Worm (Caenorhabditis elegans) whole organism, young adult: ENCODE results near the gene ZK512.10.

ENCODE experiments used
- C06A6.2 ChIP-seq: fragments of 200-800 bp; sonication (Bioruptor generic); conservative IDR thresholded peaks from 2 replicates; pipeline ENCODE4 v1.3.6; 2022; ENCODE audit warnings: missing genetic modification characterization, missing compliant biosample characterization
- D2030.7 ChIP-seq: fragments of 200-800 bp; sonication (Bioruptor generic); IDR thresholded peaks from 2 replicates; pipeline ENCODE4 v1.3.6; 2022; ENCODE audit warnings: missing genetic modification reagents, missing genetic modification characterization, missing compliant biosample characterization
- F22D6.2 ChIP-seq: sonication (generic microtip); optimal IDR thresholded peaks from 2 replicates; lab custom pipeline; 2016; ENCODE audit warnings: mild to moderate bottlenecking, missing genetic modification characterization, missing compliant biosample characterization
- F33H1.4 ChIP-seq: fragments of 200-800 bp; sonication (Bioruptor generic); IDR thresholded peaks from 2 replicates; pipeline ENCODE4 v1.3.6; 2022; ENCODE audit warnings: missing genetic modification reagents, missing genetic modification characterization, missing compliant biosample characterization
- F52B5.7 ChIP-seq: sonication (generic microtip); optimal IDR thresholded peaks from 2 replicates; lab custom pipeline; 2016; ENCODE audit warnings: mild to moderate bottlenecking, missing genetic modification characterization, missing compliant biosample characterization
- F57A8.1 ChIP-seq: fragments of 200-800 bp; sonication (Bioruptor generic); optimal IDR thresholded peaks from 2 replicates; lab custom pipeline; 2018; ENCODE audit warnings: mild to moderate bottlenecking, missing genetic modification characterization, moderate library complexity, missing compliant biosample characterization
- T07F8.4 ChIP-seq: sonication (generic microtip); optimal IDR thresholded peaks from 2 replicates; lab custom pipeline; 2016; ENCODE audit warnings: mild to moderate bottlenecking, missing genetic modification characterization, moderate library complexity, missing compliant biosample characterization
- ama-1 ChIP-seq, 3 experiments: fragments of 150-350 bp in 1 of 3; sonication (generic microtip) in 2 of 3; optimal IDR thresholded peaks; 2 replicates each; lab custom pipeline; 2014 to 2018; ENCODE audit warnings: missing biosample characterization in 2 of 3, missing genetic modification characterization in 2 of 3, missing genetic modification reagents in 2 of 3
- athp-1 ChIP-seq: sonication (generic microtip); optimal IDR thresholded peaks from 2 replicates; lab custom pipeline; 2017; ENCODE audit warnings: mild to moderate bottlenecking, missing genetic modification characterization, missing compliant biosample characterization
- attf-3 ChIP-seq: fragments of 200-800 bp; sonication (Bioruptor generic); conservative IDR thresholded peaks from 2 replicates; pipeline ENCODE4 v1.3.6; 2022; ENCODE audit warnings: missing genetic modification reagents, missing genetic modification characterization, missing compliant biosample characterization
- ceh-100 ChIP-seq: fragments of 200-800 bp; sonication (Bioruptor generic); IDR thresholded peaks from 2 replicates; pipeline ENCODE4 v1.3.6; 2022; ENCODE audit warnings: missing genetic modification reagents, missing genetic modification characterization, missing compliant biosample characterization
- ceh-40 ChIP-seq: fragments of 200-800 bp; sonication (Bioruptor generic); IDR thresholded peaks from 2 replicates; pipeline ENCODE4 v1.3.6; 2022; ENCODE audit warnings: missing genetic modification characterization, missing compliant biosample characterization
- ceh-91 ChIP-seq: fragments of 200-800 bp; sonication (Bioruptor generic); IDR thresholded peaks from 2 replicates; pipeline ENCODE4 v1.3.6; 2022; ENCODE audit warnings: missing genetic modification reagents, missing genetic modification characterization, missing compliant biosample characterization
- chd-7 ChIP-seq: sonication (generic microtip); optimal IDR thresholded peaks from 2 replicates; lab custom pipeline; 2016; ENCODE audit warnings: mild to moderate bottlenecking, missing genetic modification characterization, moderate library complexity, missing compliant biosample characterization
- dox-1 ChIP-seq: fragments of 200-800 bp; sonication (Bioruptor generic); IDR thresholded peaks from 2 replicates; pipeline ENCODE4 v1.3.6; 2022; ENCODE audit warnings: missing genetic modification reagents, missing genetic modification characterization, missing compliant biosample characterization
- dpl-1 ChIP-seq: fragments of 150-350 bp; optimal IDR thresholded peaks from 2 replicates; lab custom pipeline; 2014; ENCODE audit warnings: missing biosample characterization, missing genetic modification reagents, missing genetic modification characterization
- efl-1 ChIP-seq: fragments of 150-350 bp; optimal IDR thresholded peaks from 2 replicates; lab custom pipeline; 2014; ENCODE audit warnings: missing biosample characterization, missing genetic modification reagents, missing genetic modification characterization
- hmg-1.2 ChIP-seq: fragments of 200-800 bp; sonication (Bioruptor generic); IDR thresholded peaks from 2 replicates; pipeline ENCODE4 v1.3.6; 2022; ENCODE audit warnings: missing genetic modification reagents, missing genetic modification characterization, missing compliant biosample characterization
- hsf-1 ChIP-seq: fragments of 200-800 bp; sonication (Bioruptor generic); IDR thresholded peaks from 2 replicates; pipeline ENCODE4 v1.3.6; 2022; ENCODE audit warnings: missing genetic modification reagents, missing genetic modification characterization, missing compliant biosample characterization
- lin-54 ChIP-seq: fragments of 200-800 bp; sonication (Bioruptor generic); optimal IDR thresholded peaks from 2 replicates; lab custom pipeline; 2018; ENCODE audit warnings: mild to moderate bottlenecking, missing genetic modification characterization, missing compliant biosample characterization
- lsl-1 ChIP-seq: fragments of 200-800 bp; sonication (Bioruptor generic); optimal IDR thresholded peaks from 2 replicates; lab custom pipeline; 2018; ENCODE audit warnings: mild to moderate bottlenecking, missing genetic modification characterization, moderate library complexity, missing compliant biosample characterization
- lsy-27 ChIP-seq: sonication (generic microtip); optimal IDR thresholded peaks from 2 replicates; lab custom pipeline; 2017; ENCODE audit warnings: missing genetic modification characterization, mild to moderate bottlenecking, missing compliant biosample characterization, antibody characterized with exemption, missing genotype, borderline replicate concordance; ENCODE audit not compliant: insufficient read depth
- madf-6 ChIP-seq: fragments of 200-800 bp; sonication (Bioruptor generic); IDR thresholded peaks from 2 replicates; pipeline ENCODE4 v1.3.6; 2022; ENCODE audit warnings: missing genetic modification reagents, missing genetic modification characterization, missing compliant biosample characterization
- madf-8 ChIP-seq: fragments of 200-800 bp; sonication (Bioruptor generic); conservative IDR thresholded peaks from 2 replicates; pipeline ENCODE4 v1.3.6; 2022; ENCODE audit warnings: missing genetic modification reagents, missing genetic modification characterization, missing compliant biosample characterization
- mcd-1 ChIP-seq: fragments of 200-800 bp; sonication (Bioruptor generic); IDR thresholded peaks from 2 replicates; pipeline ENCODE4 v1.3.6; 2022; ENCODE audit warnings: missing genetic modification reagents, missing genetic modification characterization, missing compliant biosample characterization
- nfya-1 ChIP-seq: sonication (generic microtip); optimal IDR thresholded peaks from 2 replicates; lab custom pipeline; 2017; ENCODE audit warnings: antibody characterized with exemption, missing compliant biosample characterization, missing genetic modification characterization, borderline replicate concordance; ENCODE audit not compliant: insufficient read depth
- nfya-2 ChIP-seq: fragments of 200-800 bp; sonication (Bioruptor generic); IDR thresholded peaks from 2 replicates; pipeline ENCODE4 v1.3.6; 2022; ENCODE audit warnings: missing genetic modification reagents, missing genetic modification characterization, missing compliant biosample characterization
- nhr-120 ChIP-seq: fragments of 200-800 bp; sonication (Bioruptor generic); IDR thresholded peaks from 2 replicates; pipeline ENCODE4 v1.3.6; 2022; ENCODE audit warnings: missing genetic modification characterization, missing compliant biosample characterization
- snpc-3.4 ChIP-seq: sonication (generic microtip); optimal IDR thresholded peaks from 2 replicates; lab custom pipeline; 2017; ENCODE audit warnings: missing genetic modification characterization, mild to moderate bottlenecking, missing compliant biosample characterization, antibody characterized with exemption, moderate library complexity, missing genotype, missing genetic modification reagents
- unc-130 ChIP-seq: sonication (generic microtip); optimal IDR thresholded peaks from 2 replicates; lab custom pipeline; 2016; ENCODE audit warnings: missing genetic modification reagents, missing genetic modification characterization, missing compliant biosample characterization
- unc-62 ChIP-seq: fragments of 150-350 bp; optimal IDR thresholded peaks from 2 replicates; lab custom pipeline; 2014; ENCODE audit warnings: missing biosample characterization, missing genetic modification reagents, missing genetic modification characterization
- xnd-1 ChIP-seq: sonication (generic microtip); optimal IDR thresholded peaks from 2 replicates; lab custom pipeline; 2016; ENCODE audit warnings: missing genotype, missing genetic modification reagents, missing genetic modification characterization, missing compliant biosample characterization
- zim-3 ChIP-seq: sonication (generic microtip); optimal IDR thresholded peaks from 2 replicates; lab custom pipeline; 2017; ENCODE audit warnings: mild to moderate bottlenecking, missing genetic modification characterization, moderate library complexity, missing compliant biosample characterization
- ztf-6 ChIP-seq: fragments of 200-800 bp; sonication (Bioruptor generic); IDR thresholded peaks from 2 replicates; pipeline ENCODE4 v1.3.6; 2022; ENCODE audit warnings: missing genetic modification reagents, missing genetic modification characterization, missing compliant biosample characterization

The ZK512.10 gene

DNA sequence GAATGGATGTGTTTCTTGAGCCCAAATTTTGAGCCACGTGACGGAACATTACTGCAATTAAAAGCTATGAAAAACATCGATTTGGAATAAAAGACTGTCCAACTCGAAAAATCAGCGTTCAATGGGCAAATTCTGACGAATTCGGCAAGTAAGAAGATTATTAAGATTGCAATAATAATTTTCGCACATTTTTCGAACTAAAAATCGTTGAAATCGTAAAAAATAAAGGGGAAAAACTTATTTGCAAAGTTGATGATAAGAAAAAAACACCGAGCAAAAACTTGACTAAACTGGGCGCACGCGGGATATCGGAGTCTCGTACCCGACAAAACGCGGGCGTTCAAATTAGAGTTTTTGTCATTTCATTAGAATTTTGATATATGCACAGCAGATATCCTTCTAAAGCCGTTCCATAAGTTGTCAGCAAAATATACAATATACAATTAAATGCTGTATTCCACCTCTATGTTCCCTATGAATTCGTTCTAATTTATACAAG lies 41.3 kb upstream of the ZK512.10 start, which contains the start of the genes mccc-2 and mrpl-44:
Gene mccc-2 (minus strand): TSS at position 51 of the 499 bp plus-strand sequence.
Gene mrpl-44 (minus strand): TSS at position 51 of the 499 bp plus-strand sequence.
- TF ChIP-seq ztf-6 (GFP tag; lab: Robert Waterston, UW): no peak
- 0 out of 2 replicates have a peak, but pooled peaks have one; percentile 25 for TF ChIP-seq mcd-1 (GFP tag; lab: Robert Waterston, UW)
- peak; percentile 96 for TF ChIP-seq attf-3 (GFP tag; lab: Robert Waterston, UW)
- peak; percentile 56 for TF ChIP-seq lin-54
- peak; percentile 52 for TF ChIP-seq efl-1

DNA sequence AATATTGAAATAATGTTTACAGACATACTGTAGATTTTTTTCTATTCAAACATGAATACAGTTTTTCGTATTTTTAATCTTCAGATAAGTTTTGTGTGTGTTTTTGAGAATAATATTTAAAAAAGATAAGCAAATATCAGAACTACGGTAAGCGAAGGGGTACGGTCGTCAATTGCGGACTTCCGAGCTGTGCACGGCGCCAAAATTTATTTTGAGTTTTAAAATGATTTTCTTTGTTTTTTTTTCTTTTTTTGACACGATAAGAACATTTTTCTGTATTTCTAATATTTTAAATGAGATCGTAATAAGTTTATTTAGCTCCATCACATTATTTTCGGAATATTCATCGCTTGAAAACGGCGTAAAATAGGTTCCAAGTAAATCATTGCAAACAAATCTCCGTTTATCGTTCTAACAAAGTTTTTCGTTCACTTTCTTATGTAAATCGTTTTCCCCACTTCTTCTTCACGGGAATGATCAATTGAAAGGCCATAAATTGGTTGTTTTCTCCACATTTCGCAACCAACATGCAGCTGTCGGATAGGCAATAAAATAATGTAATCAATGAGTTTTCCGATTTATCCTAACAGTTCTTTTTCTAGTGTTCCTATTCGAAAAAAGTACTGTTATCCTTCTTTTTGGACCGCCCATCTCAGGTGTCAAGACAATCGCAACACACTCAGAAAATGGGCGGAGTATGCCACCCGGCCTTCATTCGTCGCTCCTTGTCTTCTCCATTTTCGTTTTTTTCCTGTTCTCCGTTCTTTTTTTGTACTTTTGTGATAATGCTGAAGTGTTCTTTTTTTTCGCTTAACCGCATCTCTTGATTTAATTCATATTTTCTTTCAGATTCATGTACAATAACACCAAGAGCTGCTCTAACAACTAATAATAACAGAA lies 39.0 kb upstream of the ZK512.10 start, which contains the start of gene glp-1:
Gene glp-1 (plus strand): TSS at position 850 of the 900 bp plus-strand sequence.
- TF ChIP-seq snpc-3.4: peak; percentile 32
- TF ChIP-seq nhr-120 (GFP tag; lab: Robert Waterston, UW): no peak
- peak; percentile 31 for TF ChIP-seq lin-54
- TF ChIP-seq F33H1.4 (GFP tag; lab: Robert Waterston, UW): 0 out of 2 replicates have a peak, but pooled peaks have one; percentile 42
- no peak for TF ChIP-seq hsf-1 (GFP tag; lab: Robert Waterston, UW)
- no peak for TF ChIP-seq athp-1
- no peak for TF ChIP-seq nfya-1 (tag; lab: Kevin White, UChicago)
- no peak for TF ChIP-seq C06A6.2
- TF ChIP-seq madf-6 (GFP tag; lab: Robert Waterston, UW): peak; percentile 80; the same call in 1 of the 2 replicates
- TF ChIP-seq ceh-100 (GFP tag; lab: Robert Waterston, UW): no peak
- no peak for TF ChIP-seq unc-62 (GFP tag; lab: Kevin White, UChicago)
- peak; percentile 66 for TF ChIP-seq madf-8 (GFP tag; lab: Robert Waterston, UW)
- no peak for TF ChIP-seq F22D6.2 (tag; lab: Kevin White, UChicago)
- TF ChIP-seq efl-1: peak; percentile 91
- no peak for TF ChIP-seq lsy-27
- peak; percentile 46; the same call in 1 of the 2 replicates for TF ChIP-seq ceh-91
- TF ChIP-seq hmg-1.2 (GFP tag; lab: Robert Waterston, UW): peak; percentile 5; the same call in 1 of the 2 replicates
- no peak for TF ChIP-seq ama-1 (optimal IDR thresholded peaks at IDR 0.05; lab: Kevin White, UChicago)
- no peak for TF ChIP-seq ama-1 (GFP tag; optimal IDR thresholded peaks at IDR 0.05; lab: Kevin White, UChicago)
- TF ChIP-seq chd-7 (tag; lab: Kevin White, UChicago): no peak
- no peak for TF ChIP-seq unc-130 (GFP tag; lab: Kevin White, UChicago)
- TF ChIP-seq ceh-40 (GFP tag; lab: Robert Waterston, UW): no peak
- peak; percentile 65 for TF ChIP-seq dpl-1 (GFP tag; lab: Kevin White, UChicago)
- no peak for TF ChIP-seq F52B5.7 (tag; lab: Kevin White, UChicago)
- TF ChIP-seq T07F8.4 (tag; lab: Kevin White, UChicago): no peak
- TF ChIP-seq lsl-1 (GFP tag; lab: Kevin White, UChicago): peak; percentile 95
- TF ChIP-seq attf-3 (GFP tag; lab: Robert Waterston, UW): peak; percentile 61; the same call in 1 of the 2 replicates
- no peak for TF ChIP-seq F57A8.1 (GFP tag; lab: Kevin White, UChicago)
- no peak for TF ChIP-seq dox-1 (GFP tag; lab: Robert Waterston, UW)
- TF ChIP-seq zim-3 (tag; lab: Kevin White, UChicago): no peak
- no peak for TF ChIP-seq nfya-2 (GFP tag; lab: Robert Waterston, UW)
- TF ChIP-seq D2030.7 (GFP tag; lab: Robert Waterston, UW): peak; percentile 60; the same call in 1 of the 2 replicates
- TF ChIP-seq xnd-1 (tag; lab: Kevin White, UChicago): peak; percentile 30
